Worm (Caenorhabditis elegans) whole organism, L3 larva: ENCODE results near the gene F19G12.4.

Experiments
- lin-39 ChIP-seq: fragments of 150-350 bp; optimal IDR thresholded peaks from 2 replicates; lab custom pipeline; 2018; ENCODE audit warnings: missing biosample characterization, missing genetic modification reagents, missing genetic modification characterization
- nhr-67 ChIP-seq: fragments of 150-350 bp; optimal IDR thresholded peaks from 2 replicates; lab custom pipeline; 2014; ENCODE audit warnings: missing biosample characterization, missing genetic modification characterization

DNA sequence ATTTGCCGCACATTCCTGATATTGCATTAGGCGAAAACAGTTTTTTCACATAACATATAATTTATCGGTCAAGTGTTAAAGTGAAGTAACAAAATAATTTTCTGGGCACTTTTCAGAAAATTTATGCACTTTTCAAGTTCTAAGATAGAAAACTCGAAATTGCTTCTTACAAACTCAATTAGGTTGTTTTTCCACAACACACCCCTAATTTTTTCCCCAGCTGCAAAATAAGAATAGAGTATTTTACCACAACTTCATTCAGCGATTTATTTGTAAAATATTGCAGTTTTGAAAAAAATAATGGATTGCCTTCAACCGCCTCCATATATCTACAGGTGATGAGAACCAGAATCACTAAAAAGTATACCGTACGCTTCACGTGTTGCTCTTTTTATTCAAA is 4.3 kb upstream of the F19G12.4 start, which contains the start of gene srh-19:
- TF ChIP-seq lin-39 (tag; lab: Kevin White, UChicago) (no peak), nhr-67 (tag; lab: Kevin White, UChicago) (no peak)
